Fruit fly (Drosophila melanogaster) whole organism, adult: Measurements from ENCODE around the gene CG3473.
A peak's percentile ranks its signal among the peaks of the same experiment; 100 is the strongest.

ENCODE experiments used
- CG11617 ChIP-seq: fragments of 200-800 bp; sonication (Bioruptor generic); optimal IDR thresholded peaks from 2 replicates; lab custom pipeline; 2017; ENCODE audit warnings: mild to moderate bottlenecking, missing biosample characterization, missing genetic modification reagents, missing genetic modification characterization
- CG12768 ChIP-seq: fragments of 200-800 bp; sonication (Bioruptor generic); optimal IDR thresholded peaks from 2 replicates; lab custom pipeline; 2017; ENCODE audit warnings: missing biosample characterization, missing genetic modification characterization, mild to moderate bottlenecking, moderate library complexity, missing genetic modification reagents
- CG14711 ChIP-seq: fragments of 200-800 bp; sonication (Bioruptor generic); optimal IDR thresholded peaks from 2 replicates; lab custom pipeline; 2018; ENCODE audit warnings: missing biosample characterization, mild to moderate bottlenecking, missing genetic modification characterization, moderate library complexity
- CG1620 ChIP-seq: fragments of 200-800 bp; sonication (Bioruptor generic); optimal IDR thresholded peaks from 2 replicates; lab custom pipeline; 2016; ENCODE audit warnings: missing biosample characterization, missing genetic modification characterization
- CG33017 ChIP-seq: fragments of 200-800 bp; sonication (Bioruptor generic); optimal IDR thresholded peaks from 2 replicates; lab custom pipeline; 2018; ENCODE audit warnings: missing biosample characterization, mild to moderate bottlenecking, missing genetic modification characterization, moderate library complexity
- CG5204 ChIP-seq: fragments of 200-800 bp; sonication (Bioruptor generic); optimal IDR thresholded peaks from 2 replicates; lab custom pipeline; 2016; ENCODE audit warnings: missing biosample characterization, missing genetic modification characterization
- CG7045 ChIP-seq: fragments of 200-800 bp; sonication (Bioruptor generic); optimal IDR thresholded peaks from 2 replicates; lab custom pipeline; 2017; ENCODE audit warnings: missing biosample characterization, mild to moderate bottlenecking, missing genetic modification characterization
- CG7101 ChIP-seq: fragments of 200-800 bp; sonication (Bioruptor generic); optimal IDR thresholded peaks from 2 replicates; lab custom pipeline; 2018; ENCODE audit warnings: missing biosample characterization, mild to moderate bottlenecking, missing genetic modification characterization, moderate library complexity
- Clk ChIP-seq: fragments of 200-800 bp; sonication (Bioruptor generic); optimal IDR thresholded peaks from 2 replicates; lab custom pipeline; 2017; ENCODE audit warnings: missing biosample characterization, missing genetic modification characterization
- Crg-1 ChIP-seq: fragments of 200-800 bp; sonication (Bioruptor generic); optimal IDR thresholded peaks from 2 replicates; lab custom pipeline; 2016; ENCODE audit warnings: missing biosample characterization, missing genetic modification characterization
- Hr96 ChIP-seq: fragments of 200-800 bp; sonication (Bioruptor generic); optimal IDR thresholded peaks from 2 replicates; lab custom pipeline; 2016; ENCODE audit warnings: missing biosample characterization, missing genetic modification characterization
- Mnt ChIP-seq: fragments of 200-800 bp; sonication (Bioruptor generic); optimal IDR thresholded peaks from 2 replicates; lab custom pipeline; 2016; ENCODE audit warnings: missing biosample characterization, mild to moderate bottlenecking, missing genetic modification characterization
- bab1 ChIP-seq: fragments of 200-800 bp; sonication (Bioruptor generic); optimal IDR thresholded peaks from 3 replicates; lab custom pipeline; 2019; ENCODE audit warnings: missing biosample characterization, mild to moderate bottlenecking, missing genetic modification characterization, moderate library complexity
- cic ChIP-seq: fragments of 200-800 bp; sonication (Bioruptor generic); optimal IDR thresholded peaks from 2 replicates; lab custom pipeline; 2017; ENCODE audit warnings: missing biosample characterization, mild to moderate bottlenecking, missing genetic modification characterization, moderate library complexity
- cnc ChIP-seq, 2 experiments: fragments of >200 bp; optimal IDR thresholded peaks; 2 replicates each; lab custom pipeline; 2017
- kay ChIP-seq: fragments of 200-800 bp; sonication (Bioruptor generic); peaks from one replicate; lab custom pipeline; 2016; ENCODE audit warnings: missing biosample characterization, missing genetic modification characterization, borderline replicate concordance
- ovo ChIP-seq: fragments of 200-800 bp; sonication (Bioruptor generic); optimal IDR thresholded peaks from 2 replicates; lab custom pipeline; 2016; ENCODE audit warnings: missing biosample characterization, missing genetic modification characterization
- pad ChIP-seq: fragments of 200-800 bp; sonication (Bioruptor generic); optimal IDR thresholded peaks from 3 replicates; lab custom pipeline; 2017; ENCODE audit warnings: missing biosample characterization, missing genetic modification characterization, mild to moderate bottlenecking, moderate library complexity, missing genetic modification reagents
- tj ChIP-seq: fragments of 200-800 bp; sonication (Bioruptor generic); optimal IDR thresholded peaks from 3 replicates; lab custom pipeline; 2017; ENCODE audit warnings: missing biosample characterization, mild to moderate bottlenecking, missing genetic modification characterization, moderate library complexity
- toe ChIP-seq: fragments of 200-800 bp; sonication (Bioruptor generic); optimal IDR thresholded peaks from 2 replicates; lab custom pipeline; 2016; ENCODE audit warnings: missing biosample characterization, missing genetic modification characterization

Gene CG3473

dm6 chr2L:14532822-14533336 is 30.6 kb downstream of the CG3473 start:
- TF ChIP-seq Clk (GFP tag; lab: Kevin White, UChicago) (no peak), Hr96 (GFP tag; lab: Kevin White, UChicago) (no peak), Mnt (GFP tag; lab: Kevin White, UChicago) (no peak), CG33017 (tag; lab: Kevin White, UChicago) (no peak), CG14711 (tag; lab: Kevin White, UChicago) (no peak), pad (GFP tag; lab: Kevin White, UChicago) (no peak), toe (no peak), CG7101 (no peak), CG7045 (GFP tag; lab: Kevin White, UChicago) (no peak), Crg-1 (GFP tag; lab: Kevin White, UChicago) (no peak), CG12768 (no peak), CG5204 (no peak), ovo (GFP tag; lab: Kevin White, UChicago) (no peak)

dm6 chr2L:14531268-14531863 is 32.2 kb downstream of the CG3473 start:
- TF ChIP-seq CG14711 (tag; lab: Kevin White, UChicago) (no peak), CG1620 (GFP tag; lab: Kevin White, UChicago) (no peak), Crg-1 (GFP tag; lab: Kevin White, UChicago) (no peak), toe (no peak), cnc (optimal IDR thresholded peaks at IDR 0.05; lab: Kevin White, UChicago) (no peak), Mnt (GFP tag; lab: Kevin White, UChicago) (no peak), cic (GFP tag; lab: Kevin White, UChicago) (no peak), bab1 (GFP tag; lab: Kevin White, UChicago) (no peak), CG7101 (no peak), Hr96 (GFP tag; lab: Kevin White, UChicago) (no peak), Clk (GFP tag; lab: Kevin White, UChicago) (no peak), CG7045 (GFP tag; lab: Kevin White, UChicago) (no peak), ovo (GFP tag; lab: Kevin White, UChicago) (no peak), CG33017 (tag; lab: Kevin White, UChicago) (no peak), CG5204 (no peak), kay (no peak), tj (no peak), pad (GFP tag; lab: Kevin White, UChicago) (no peak), CG11617 (GFP tag; lab: Kevin White, UChicago) (no peak), CG12768 (no peak)

- no peak for TF ChIP-seq tj
- no peak for TF ChIP-seq Mnt (GFP tag; lab: Kevin White, UChicago)
- TF ChIP-seq CG12768 = no peak
- no peak for TF ChIP-seq CG7101
- no peak for TF ChIP-seq toe
- no peak for TF ChIP-seq Crg-1 (GFP tag; lab: Kevin White, UChicago)
- no peak for TF ChIP-seq CG11617 (GFP tag; lab: Kevin White, UChicago)
- no peak for TF ChIP-seq CG33017 (tag; lab: Kevin White, UChicago)
- TF ChIP-seq pad (GFP tag; lab: Kevin White, UChicago) = no peak
- TF ChIP-seq cic (GFP tag; lab: Kevin White, UChicago) = no peak
- no peak for TF ChIP-seq kay
- TF ChIP-seq cnc (optimal IDR thresholded peaks at IDR 0.05; lab: Kevin White, UChicago) = no peak
- TF ChIP-seq ovo (GFP tag; lab: Kevin White, UChicago) = no peak
- TF ChIP-seq Clk (GFP tag; lab: Kevin White, UChicago) = no peak
- no peak for TF ChIP-seq CG7045 (GFP tag; lab: Kevin White, UChicago)
- no peak for TF ChIP-seq CG14711 (tag; lab: Kevin White, UChicago)
Observed at dm6 chr2L:14530685-14531084, 32.8 kb downstream of the CG3473 start.

- no peak for TF ChIP-seq CG11617 (GFP tag; lab: Kevin White, UChicago)
- no peak for TF ChIP-seq pad (GFP tag; lab: Kevin White, UChicago)
- no peak for TF ChIP-seq CG1620 (GFP tag; lab: Kevin White, UChicago)
- no peak for TF ChIP-seq Hr96 (GFP tag; lab: Kevin White, UChicago)
- no peak for TF ChIP-seq cic (GFP tag; lab: Kevin White, UChicago)
- no peak for TF ChIP-seq Crg-1 (GFP tag; lab: Kevin White, UChicago)
- no peak for TF ChIP-seq tj
- no peak for TF ChIP-seq cnc (optimal IDR thresholded peaks at IDR 0.05; lab: Kevin White, UChicago)
- no peak for TF ChIP-seq CG5204
- TF ChIP-seq bab1 (GFP tag; lab: Kevin White, UChicago) = no peak
- no peak for TF ChIP-seq CG12768
- no peak for TF ChIP-seq toe
- TF ChIP-seq CG7045 (GFP tag; lab: Kevin White, UChicago) = no peak
- TF ChIP-seq CG7101 = no peak
Observed at dm6 chr2L:14528954-14529660, 34.4 kb downstream of the CG3473 start.

dm6 chr2L:14527200-14527797 is 36.2 kb downstream of the CG3473 start:
- TF ChIP-seq Hr96 (GFP tag; lab: Kevin White, UChicago) = no peak

- TF ChIP-seq ovo (GFP tag; lab: Kevin White, UChicago) = no peak
- TF ChIP-seq CG7101 = no peak
- no peak for TF ChIP-seq CG14711 (tag; lab: Kevin White, UChicago)
- TF ChIP-seq cnc (optimal IDR thresholded peaks at IDR 0.05; lab: Kevin White, UChicago) = no peak
- TF ChIP-seq CG7045 (GFP tag; lab: Kevin White, UChicago) = no peak
- TF ChIP-seq Clk (GFP tag; lab: Kevin White, UChicago) = no peak
- no peak for TF ChIP-seq CG5204
- TF ChIP-seq CG33017 (tag; lab: Kevin White, UChicago) = no peak
- TF ChIP-seq CG12768 = no peak
- TF ChIP-seq Mnt (GFP tag; lab: Kevin White, UChicago) = no peak
- no peak for TF ChIP-seq CG11617 (GFP tag; lab: Kevin White, UChicago)
- no peak for TF ChIP-seq Hr96 (GFP tag; lab: Kevin White, UChicago)
- no peak for TF ChIP-seq Crg-1 (GFP tag; lab: Kevin White, UChicago)
- peak; percentile 13 for TF ChIP-seq bab1 (GFP tag; lab: Kevin White, UChicago)
- TF ChIP-seq cic (GFP tag; lab: Kevin White, UChicago) = no peak
- peak; percentile 82 for TF ChIP-seq tj
- TF ChIP-seq kay = peak; percentile 16
- TF ChIP-seq toe = no peak
- TF ChIP-seq pad (GFP tag; lab: Kevin White, UChicago) = no peak
- TF ChIP-seq CG1620 (GFP tag; lab: Kevin White, UChicago) = no peak
Observed at dm6 chr2L:14524244-14524643, 39.3 kb downstream of the CG3473 start, which contains the start of gene CG33648. TSS of gene CG33648 (plus strand) at chr2L:14524312.
